Worm (Caenorhabditis elegans) whole organism, mixed stage, embryonic: ENCODE data around the gene hoe-1.

Experiments used
- lsy-2 ChIP-seq: fragments of 150-350 bp; optimal IDR thresholded peaks from 2 replicates; lab custom pipeline; 2014; ENCODE audit warnings: missing biosample characterization, missing genetic modification characterization
- unc-39 ChIP-seq: fragments of 150-350 bp; optimal IDR thresholded peaks from 2 replicates; lab custom pipeline; 2014; ENCODE audit warnings: missing biosample characterization, missing genetic modification characterization
- ztf-11 ChIP-seq: fragments of 150-350 bp; optimal IDR thresholded peaks from 2 replicates; lab custom pipeline; 2014; ENCODE audit warnings: missing biosample characterization, missing genetic modification characterization

ce11 chrIV:4737258-4737657 is 6.8 kb downstream of the hoe-1 start, which contains the start of gene fbxb-78:
- TF ChIP-seq lsy-2 = no peak
- no peak for TF ChIP-seq unc-39
- TF ChIP-seq ztf-11 = no peak
